Worm (Caenorhabditis elegans) whole organism, L4 larva: Measurements from ENCODE around the gene lgg-2.

Experiments used
- D1046.2 ChIP-seq: fragments of 200-800 bp; sonication (Bioruptor generic); IDR thresholded peaks from 2 replicates; pipeline ENCODE4 v1.3.6; 2022; ENCODE audit warnings: missing genetic modification characterization, missing compliant biosample characterization
- F10B5.3 ChIP-seq: sonication (generic microtip); optimal IDR thresholded peaks from 2 replicates; lab custom pipeline; 2016; ENCODE audit warnings: mild to moderate bottlenecking, missing genetic modification characterization, missing compliant biosample characterization
- F26F4.8 ChIP-seq: fragments of 200-800 bp; sonication (Bioruptor generic); conservative IDR thresholded peaks from 2 replicates; pipeline ENCODE4 v1.3.6; 2022; ENCODE audit warnings: missing genetic modification characterization, missing compliant biosample characterization
- F37D6.2 ChIP-seq: sonication (generic microtip); optimal IDR thresholded peaks from 2 replicates; lab custom pipeline; 2016; ENCODE audit warnings: mild to moderate bottlenecking, missing genetic modification characterization, missing compliant biosample characterization
- F44E2.7 ChIP-seq: fragments of 200-800 bp; sonication (Bioruptor generic); IDR thresholded peaks from 2 replicates; pipeline ENCODE4 v2.1.2; 2022; ENCODE audit warnings: missing genetic modification characterization, missing compliant biosample characterization
- R02D3.7 ChIP-seq: fragments of 150-350 bp; sonication (generic microtip); optimal IDR thresholded peaks from 3 replicates; lab custom pipeline; 2014; ENCODE audit warnings: missing biosample characterization, missing genetic modification characterization
- T20F7.1 ChIP-seq: fragments of 200-800 bp; sonication (Bioruptor generic); optimal IDR thresholded peaks from 2 replicates; lab custom pipeline; 2018; ENCODE audit warnings: mild to moderate bottlenecking, missing genetic modification characterization, missing compliant biosample characterization
- Y48G9A.11 ChIP-seq: fragments of 200-800 bp; sonication (Bioruptor generic); IDR thresholded peaks from 2 replicates; pipeline ENCODE4 v1.3.6; 2022; ENCODE audit warnings: missing genetic modification reagents, missing genetic modification characterization, missing compliant biosample characterization
- ZK546.5 ChIP-seq, 2 experiments: sonication (generic microtip); optimal IDR thresholded peaks; 2 replicates each; lab custom pipeline; 2017; ENCODE audit warnings: missing biosample characterization in 2 of 2, missing genetic modification characterization in 2 of 2
- aha-1 ChIP-seq: fragments of 150-350 bp; peaks from one replicate; lab custom pipeline; 2014; ENCODE audit warnings: missing biosample characterization, missing genetic modification characterization
- ama-1 ChIP-seq: fragments of 150-350 bp; optimal IDR thresholded peaks from 2 replicates; lab custom pipeline; 2014; ENCODE audit warnings: inconsistent platforms, mixed read lengths
- ceh-82 ChIP-seq: sonication (generic microtip); optimal IDR thresholded peaks from 2 replicates; lab custom pipeline; 2017; ENCODE audit warnings: missing biosample characterization, missing genetic modification characterization
- dmd-6 ChIP-seq: fragments of 200-800 bp; sonication (Bioruptor generic); IDR thresholded peaks from 2 replicates; pipeline ENCODE4 v1.3.6; 2022; ENCODE audit warnings: missing genetic modification reagents, missing genetic modification characterization, missing compliant biosample characterization
- dpl-1 ChIP-seq: fragments of 150-350 bp; optimal IDR thresholded peaks from 2 replicates; lab custom pipeline; 2014; ENCODE audit warnings: missing biosample characterization, missing genetic modification reagents, missing genetic modification characterization
- dve-1 ChIP-seq: sonication (generic microtip); optimal IDR thresholded peaks from 2 replicates; lab custom pipeline; 2017; ENCODE audit warnings: antibody characterized with exemption, mild to moderate bottlenecking, missing genetic modification characterization, missing compliant biosample characterization; ENCODE audit not compliant: insufficient read depth
- fos-1 ChIP-seq: fragments of 150-350 bp; optimal IDR thresholded peaks from 2 replicates; lab custom pipeline; 2014; ENCODE audit warnings: missing biosample characterization, missing genetic modification characterization
- hlh-11 ChIP-seq: fragments of 200-800 bp; sonication (Bioruptor generic); optimal IDR thresholded peaks from 2 replicates; lab custom pipeline; 2018; ENCODE audit warnings: mild to moderate bottlenecking, missing genetic modification characterization, missing compliant biosample characterization
- hmg-1.1 ChIP-seq: fragments of 200-800 bp; sonication (Bioruptor generic); IDR thresholded peaks from 2 replicates; pipeline ENCODE4 v1.3.6; 2022; ENCODE audit warnings: missing genetic modification reagents, missing genetic modification characterization, missing compliant biosample characterization
- jun-1 ChIP-seq: fragments of 150-350 bp; optimal IDR thresholded peaks from 2 replicates; lab custom pipeline; 2014; ENCODE audit warnings: missing biosample characterization, missing genetic modification reagents, missing genetic modification characterization
- lim-7 ChIP-seq: fragments of 200-800 bp; sonication (Bioruptor generic); IDR thresholded peaks from 2 replicates; pipeline ENCODE4 v1.3.6; 2022; ENCODE audit warnings: missing genetic modification characterization, missing compliant biosample characterization
- lin-29 ChIP-seq: fragments of 200-800 bp; sonication (Bioruptor generic); IDR thresholded peaks from 2 replicates; pipeline ENCODE4 v1.3.6; 2022; ENCODE audit warnings: missing genetic modification reagents, missing genetic modification characterization, missing compliant biosample characterization
- lin-38 ChIP-seq: fragments of 200-800 bp; sonication (Bioruptor generic); IDR thresholded peaks from 2 replicates; pipeline ENCODE4 v1.3.6; 2022; ENCODE audit warnings: missing genetic modification reagents, missing genetic modification characterization, missing compliant biosample characterization
- lin-39 ChIP-seq: fragments of 150-350 bp; optimal IDR thresholded peaks from 2 replicates; lab custom pipeline; 2014; ENCODE audit warnings: missing biosample characterization, missing genetic modification reagents, missing genetic modification characterization
- madf-5 ChIP-seq, 2 experiments: fragments of 200-800 bp; sonication (Bioruptor generic); IDR thresholded peaks; 2 replicates each; pipeline ENCODE4 v1.3.6; 2022; ENCODE audit warnings: missing compliant biosample characterization in 2 of 2, missing genetic modification characterization in 2 of 2
- mdl-1 ChIP-seq, 2 experiments: fragments of 150-350 bp in 1 of 2; sonication (generic microtip) in 1 of 2; optimal IDR thresholded peaks; 2 replicates each; lab custom pipeline; 2014 to 2017; ENCODE audit warnings: missing biosample characterization in 2 of 2, missing genetic modification characterization in 2 of 2
- mdt-29 ChIP-seq: fragments of 200-800 bp; sonication (Bioruptor generic); IDR thresholded peaks from 2 replicates; pipeline ENCODE4 v1.3.6; 2022; ENCODE audit warnings: missing genetic modification reagents, missing genetic modification characterization, missing compliant biosample characterization
- mep-1 ChIP-seq: fragments of 150-350 bp; sonication (generic microtip); optimal IDR thresholded peaks from 3 replicates; lab custom pipeline; 2014; ENCODE audit warnings: missing biosample characterization, missing genetic modification characterization
- mes-2 ChIP-seq: sonication (generic microtip); optimal IDR thresholded peaks from 2 replicates; lab custom pipeline; 2016; ENCODE audit warnings: missing genotype, mild to moderate bottlenecking, missing genetic modification characterization, missing compliant biosample characterization; ENCODE audit not compliant: poor library complexity, severe bottlenecking
- mxl-3 ChIP-seq: fragments of 200-800 bp; sonication (Bioruptor generic); optimal IDR thresholded peaks from 2 replicates; lab custom pipeline; 2018; ENCODE audit warnings: mild to moderate bottlenecking, missing genetic modification characterization, missing compliant biosample characterization
- nhr-10 ChIP-seq: fragments of 150-350 bp; optimal IDR thresholded peaks from 2 replicates; lab custom pipeline; 2014; ENCODE audit warnings: missing biosample characterization, missing genetic modification characterization
- nhr-102 ChIP-seq: sonication (generic microtip); optimal IDR thresholded peaks from 2 replicates; lab custom pipeline; 2016; ENCODE audit warnings: mild to moderate bottlenecking, missing genetic modification characterization, moderate library complexity, missing compliant biosample characterization
- nhr-25 ChIP-seq: sonication (generic microtip); optimal IDR thresholded peaks from 2 replicates; lab custom pipeline; 2017; ENCODE audit warnings: missing genetic modification characterization, mild to moderate bottlenecking, missing compliant biosample characterization, antibody characterized with exemption, moderate library complexity, borderline replicate concordance; ENCODE audit not compliant: insufficient read depth
- nhr-28 ChIP-seq: fragments of 150-350 bp; optimal IDR thresholded peaks from 2 replicates; lab custom pipeline; 2014; ENCODE audit warnings: missing biosample characterization, missing genetic modification characterization
- nhr-41 ChIP-seq: fragments of 200-800 bp; sonication (Bioruptor generic); IDR thresholded peaks from 2 replicates; pipeline ENCODE4 v1.3.6; 2022; ENCODE audit warnings: missing genetic modification reagents, missing genetic modification characterization, missing compliant biosample characterization
- nhr-48 ChIP-seq: sonication (generic microtip); optimal IDR thresholded peaks from 2 replicates; lab custom pipeline; 2016; ENCODE audit warnings: mild to moderate bottlenecking, missing genetic modification characterization, missing compliant biosample characterization
- nhr-6 ChIP-seq: fragments of 150-350 bp; optimal IDR thresholded peaks from 2 replicates; lab custom pipeline; 2014; ENCODE audit warnings: missing biosample characterization, missing genetic modification characterization
- nhr-76 ChIP-seq: fragments of 150-350 bp; optimal IDR thresholded peaks from 2 replicates; lab custom pipeline; 2014; ENCODE audit warnings: missing biosample characterization, missing genetic modification characterization
- nhr-77 ChIP-seq: fragments of 150-350 bp; optimal IDR thresholded peaks from 2 replicates; lab custom pipeline; 2014; ENCODE audit warnings: missing biosample characterization, missing genetic modification characterization
- pha-4 ChIP-seq, 2 experiments: fragments of 150-350 bp in 1 of 2; fragments of 200-800 bp in 1 of 2; sonication (Bioruptor generic) in 1 of 2; IDR thresholded peaks in 1 of 2; optimal IDR thresholded peaks in 1 of 2; 2 replicates each; pipeline versions ENCODE4 v1.3.6 to Lab custom; 2014 to 2022; ENCODE audit warnings: missing genetic modification characterization in 2 of 2, missing genetic modification reagents in 2 of 2, missing biosample characterization in 1 of 2, missing compliant biosample characterization in 1 of 2
- saeg-2 ChIP-seq: fragments of 200-800 bp; sonication (Bioruptor generic); IDR thresholded peaks from 2 replicates; pipeline ENCODE4 v1.3.6; 2022; ENCODE audit warnings: missing genetic modification reagents, missing genetic modification characterization, missing compliant biosample characterization
- tra-1 ChIP-seq: fragments of 200-800 bp; sonication (Bioruptor generic); IDR thresholded peaks from 2 replicates; pipeline ENCODE4 v1.3.6; 2022; ENCODE audit warnings: missing genetic modification reagents, missing genetic modification characterization, missing compliant biosample characterization
- vab-7 ChIP-seq: fragments of 200-800 bp; sonication (Bioruptor generic); IDR thresholded peaks from 2 replicates; pipeline ENCODE4 v1.3.6; 2022; ENCODE audit warnings: missing genetic modification reagents, missing genetic modification characterization, missing compliant biosample characterization
- zag-1 ChIP-seq: fragments of 150-350 bp; optimal IDR thresholded peaks from 2 replicates; lab custom pipeline; 2014; ENCODE audit warnings: missing biosample characterization, missing genetic modification characterization
- zfp-3 ChIP-seq: fragments of 200-800 bp; sonication (Bioruptor generic); conservative IDR thresholded peaks from 2 replicates; pipeline ENCODE4 v1.3.6; 2022; ENCODE audit warnings: missing genetic modification reagents, missing genetic modification characterization, missing compliant biosample characterization
- zip-11 ChIP-seq: fragments of 200-800 bp; sonication (Bioruptor generic); IDR thresholded peaks from 2 replicates; pipeline ENCODE4 v1.3.6; 2022; ENCODE audit warnings: missing genetic modification characterization, missing compliant biosample characterization
- zip-2 ChIP-seq: fragments of 150-350 bp; optimal IDR thresholded peaks from 2 replicates; lab custom pipeline; 2014; ENCODE audit warnings: missing biosample characterization, missing genetic modification characterization
- ztf-7 ChIP-seq: fragments of 150-350 bp; optimal IDR thresholded peaks from 2 replicates; lab custom pipeline; 2014; ENCODE audit warnings: missing biosample characterization, missing genetic modification characterization

lgg-2 gene

DNA sequence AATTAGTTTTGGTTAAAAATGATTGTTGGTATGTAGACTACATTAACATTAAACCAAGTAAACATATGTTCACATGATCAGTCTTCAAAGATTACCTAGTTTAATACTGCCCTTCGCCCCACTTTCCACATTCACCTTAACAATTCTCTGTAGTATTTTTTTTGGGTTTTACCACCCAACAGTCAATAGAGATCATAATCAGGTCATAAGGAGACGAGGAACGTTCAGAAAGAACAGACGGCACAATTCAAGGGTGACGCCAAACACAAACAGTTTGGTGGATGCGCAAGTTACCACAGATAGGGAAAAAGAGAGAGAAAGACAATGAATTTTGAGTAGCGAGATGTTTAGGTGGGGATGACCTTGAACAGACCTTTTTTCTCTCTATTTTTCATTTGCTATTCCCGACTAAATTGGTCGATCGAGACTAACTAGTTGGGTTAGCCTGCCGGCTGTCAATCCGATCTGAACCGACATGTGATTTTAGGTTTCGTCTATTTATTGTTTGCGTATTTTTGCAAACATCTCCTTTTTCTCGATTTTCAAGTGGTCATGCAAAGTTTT, 36.0 kb upstream of the lgg-2 start (continued):
- TF ChIP-seq F10B5.3 (tag; lab: Kevin White, UChicago) (no peak), madf-5 (GFP tag; IDR thresholded peaks at IDR 0.05; lab: Robert Waterston, UW) (no peak), ceh-82 (tag; lab: Kevin White, UChicago) (no peak), hmg-1.1 (GFP tag; lab: Robert Waterston, UW) (no peak), zip-2 (tag; lab: Kevin White, UChicago) (no peak), ZK546.5 (tag; optimal IDR thresholded peaks at IDR 0.05; lab: Kevin White, UChicago) (no peak), nhr-28 (tag; lab: Kevin White, UChicago) (peak; percentile 65), dmd-6 (GFP tag; lab: Robert Waterston, UW) (0 out of 2 replicates have a peak, but pooled peaks have one; percentile 5), jun-1 (tag; lab: Kevin White, UChicago) (no peak), Y48G9A.11 (GFP tag; lab: Robert Waterston, UW) (no peak), lin-38 (no peak), nhr-76 (tag; lab: Kevin White, UChicago) (no peak), fos-1 (tag; lab: Kevin White, UChicago) (no peak), lim-7 (no peak), pha-4 (GFP tag; IDR thresholded peaks at IDR 0.05; lab: Robert Waterston, UW) (no peak), pha-4 (tag; optimal IDR thresholded peaks at IDR 0.05; lab: Kevin White, UChicago) (no peak), ztf-7 (no peak), D1046.2 (GFP tag; lab: Robert Waterston, UW) (no peak), F37D6.2 (tag; lab: Kevin White, UChicago) (no peak), zip-11 (GFP tag; lab: Robert Waterston, UW) (no peak), lin-29 (GFP tag; lab: Robert Waterston, UW) (no peak), zfp-3 (GFP tag; lab: Robert Waterston, UW) (no peak), dve-1 (tag; lab: Kevin White, UChicago) (peak; percentile 23), nhr-10 (no peak), F26F4.8 (GFP tag; lab: Robert Waterston, UW) (no peak), mxl-3 (peak; percentile 28), nhr-25 (tag; lab: Kevin White, UChicago) (peak; percentile 71), T20F7.1 (GFP tag; lab: Kevin White, UChicago) (no peak), vab-7 (GFP tag; lab: Robert Waterston, UW) (no peak), tra-1 (GFP tag; lab: Robert Waterston, UW) (no peak)

ce11 chrIV:10970767-10971166, 35.1 kb upstream of the lgg-2 start:
- TF ChIP-seq nhr-25 (tag; lab: Kevin White, UChicago) (no peak), mdl-1 (tag; optimal IDR thresholded peaks at IDR 0.05; lab: Kevin White, UChicago) (no peak), ama-1 (no peak), aha-1 (tag; lab: Kevin White, UChicago) (peak; percentile 91)

- TF ChIP-seq mes-2 (tag; lab: Kevin White, UChicago) (no peak), nhr-77 (peak; percentile 47), nhr-102 (tag; lab: Kevin White, UChicago) (no peak), dpl-1 (GFP tag; lab: Kevin White, UChicago) (no peak), tra-1 (GFP tag; lab: Robert Waterston, UW) (peak; percentile 59; the same call in 1 of the 2 replicates), saeg-2 (GFP tag; lab: Robert Waterston, UW) (no peak), dve-1 (tag; lab: Kevin White, UChicago) (peak; percentile 74), lin-29 (GFP tag; lab: Robert Waterston, UW) (no peak), dmd-6 (GFP tag; lab: Robert Waterston, UW) (peak; percentile 89), T20F7.1 (GFP tag; lab: Kevin White, UChicago) (no peak), R02D3.7 (tag; lab: Kevin White, UChicago) (no peak), zag-1 (tag; lab: Kevin White, UChicago) (no peak), nhr-48 (tag; lab: Kevin White, UChicago) (peak; percentile 2), nhr-41 (GFP tag; lab: Robert Waterston, UW) (0 out of 2 replicates have a peak, but pooled peaks have one; percentile 37), mep-1 (peak; percentile 12), mdt-29 (GFP tag; lab: Robert Waterston, UW) (no peak), F44E2.7 (GFP tag; lab: Robert Waterston, UW) (no peak), nhr-6 (tag; lab: Kevin White, UChicago) (peak; percentile 13), nhr-76 (tag; lab: Kevin White, UChicago) (no peak), nhr-25 (tag; lab: Kevin White, UChicago) (no peak), lin-39 (tag; lab: Kevin White, UChicago) (no peak), hlh-11 (tag; lab: Kevin White, UChicago) (peak; percentile 86)
Measured at ce11 chrIV:10970333-10970732, 34.6 kb upstream of the lgg-2 start.
